Fruit fly (Drosophila melanogaster) whole organism, embryonic: Measurements from ENCODE around the gene unc-119.
A peak's percentile ranks its signal among the peaks of the same experiment; 100 is the strongest.

Experiments used
- Aef1 ChIP-seq: fragments of 200-800 bp; sonication (Bioruptor generic); IDR thresholded peaks from 3 replicates; pipeline ENCODE4 v1.3.6; 2022; ENCODE audit warnings: missing biosample characterization, missing genetic modification characterization
- CG11695 ChIP-seq: fragments of 200-800 bp; sonication (Bioruptor generic); IDR thresholded peaks from 3 replicates; pipeline ENCODE4 v1.3.6; 2022; ENCODE audit warnings: missing biosample characterization, missing genetic modification characterization
- CG13775 ChIP-seq: fragments of 200-800 bp; sonication (Bioruptor generic); optimal IDR thresholded peaks from 3 replicates; lab custom pipeline; 2017; ENCODE audit warnings: missing biosample characterization, mild to moderate bottlenecking, missing genetic modification characterization
- CG15011 ChIP-seq: fragments of 200-800 bp; sonication (Bioruptor generic); optimal IDR thresholded peaks from 3 replicates; lab custom pipeline; 2018; ENCODE audit warnings: missing biosample characterization, mild to moderate bottlenecking, missing genetic modification characterization
- CG1529 ChIP-seq: fragments of 200-800 bp; sonication (Bioruptor generic); optimal IDR thresholded peaks from 3 replicates; lab custom pipeline; 2018; ENCODE audit warnings: missing biosample characterization, missing genetic modification characterization
- CG18476 ChIP-seq: fragments of 200-800 bp; sonication (Bioruptor generic); optimal IDR thresholded peaks from 2 replicates; lab custom pipeline; 2016; ENCODE audit warnings: missing biosample characterization, mild to moderate bottlenecking, missing genetic modification characterization
- CG2129 ChIP-seq: fragments of 200-800 bp; sonication (Bioruptor generic); IDR thresholded peaks from 2 replicates; pipeline ENCODE4 v1.3.6; 2022; ENCODE audit warnings: missing biosample characterization, missing genetic modification characterization; ENCODE audit not compliant: partially characterized antibody
- CG3281 ChIP-seq: fragments of 200-800 bp; sonication (Bioruptor generic); optimal IDR thresholded peaks from 3 replicates; lab custom pipeline; 2017; ENCODE audit warnings: missing biosample characterization, mild to moderate bottlenecking, missing genetic modification characterization
- CG3407 ChIP-seq: fragments of 200-800 bp; sonication (Bioruptor generic); optimal IDR thresholded peaks from 2 replicates; lab custom pipeline; 2018; ENCODE audit warnings: missing biosample characterization, mild to moderate bottlenecking, missing genetic modification characterization
- CG4328 ChIP-seq: fragments of 200-800 bp; sonication (Bioruptor generic); optimal IDR thresholded peaks from 3 replicates; lab custom pipeline; 2017; ENCODE audit warnings: missing biosample characterization, missing genetic modification reagents, missing genetic modification characterization
- CG4404 ChIP-seq: fragments of 200-800 bp; sonication (Bioruptor generic); IDR thresholded peaks from 2 replicates; pipeline ENCODE4 v1.3.6; 2022; ENCODE audit warnings: missing biosample characterization, missing genetic modification characterization
- CG4707 ChIP-seq: fragments of 200-800 bp; sonication (Bioruptor generic); optimal IDR thresholded peaks from 2 replicates; lab custom pipeline; 2018; ENCODE audit warnings: missing biosample characterization, mild to moderate bottlenecking, missing genetic modification characterization, moderate library complexity
- CG4820 ChIP-seq: fragments of 200-800 bp; sonication (Bioruptor generic); optimal IDR thresholded peaks from 3 replicates; lab custom pipeline; 2016; ENCODE audit warnings: missing biosample characterization, missing genetic modification characterization
- CG6254 ChIP-seq: fragments of 200-800 bp; sonication (Bioruptor generic); optimal IDR thresholded peaks from 3 replicates; lab custom pipeline; 2017; ENCODE audit warnings: mild to moderate bottlenecking, missing biosample characterization, missing genetic modification reagents, missing genetic modification characterization
- CG9817 ChIP-seq: fragments of 200-800 bp; sonication (Bioruptor generic); optimal IDR thresholded peaks from 2 replicates; lab custom pipeline; 2018; ENCODE audit warnings: missing biosample characterization, mild to moderate bottlenecking, missing genetic modification characterization, moderate library complexity
- Dad ChIP-seq: fragments of 200-800 bp; sonication (Bioruptor generic); optimal IDR thresholded peaks from 3 replicates; lab custom pipeline; 2016; ENCODE audit warnings: missing biosample characterization, missing genetic modification characterization
- Dbx ChIP-seq: fragments of 200-800 bp; sonication (Bioruptor generic); IDR thresholded peaks from 3 replicates; pipeline ENCODE4 v1.3.6; 2022; ENCODE audit warnings: missing biosample characterization, missing genetic modification characterization
- Dek ChIP-seq: fragments of 200-800 bp; sonication (Bioruptor generic); optimal IDR thresholded peaks from 3 replicates; lab custom pipeline; 2019; ENCODE audit warnings: missing biosample characterization, mild to moderate bottlenecking, missing genetic modification characterization, moderate library complexity
- Doc2 ChIP-seq: fragments of 200-800 bp; sonication (Bioruptor generic); IDR thresholded peaks from 2 replicates; pipeline ENCODE4 v1.3.6; 2022; ENCODE audit warnings: missing biosample characterization, missing genetic modification characterization
- Doc3 ChIP-seq: fragments of 200-800 bp; sonication (Bioruptor generic); IDR thresholded peaks from 3 replicates; pipeline ENCODE4 v1.3.6; 2022; ENCODE audit warnings: missing biosample characterization, missing genetic modification characterization; ENCODE audit not compliant: partially characterized antibody
- Eip74EF ChIP-seq, 2 experiments: fragments of 200-800 bp in 1 of 2; fragments of >200 bp in 1 of 2; sonication (Bioruptor generic) in 1 of 2; optimal IDR thresholded peaks; 2 replicates each; lab custom pipeline; 2017 to 2019; ENCODE audit warnings: missing biosample characterization in 2 of 2, missing genetic modification characterization in 2 of 2, mild to moderate bottlenecking in 1 of 2, moderate library complexity in 1 of 2
- Ets65A ChIP-seq: fragments of 200-800 bp; sonication (Bioruptor generic); peaks from one replicate; lab custom pipeline; 2016; ENCODE audit warnings: missing biosample characterization, missing genetic modification characterization
- Ets97D ChIP-seq: fragments of 200-800 bp; sonication (Bioruptor generic); optimal IDR thresholded peaks from 3 replicates; lab custom pipeline; 2016; ENCODE audit warnings: missing biosample characterization, missing genetic modification characterization
- Gug ChIP-seq: fragments of 200-800 bp; sonication (Bioruptor generic); IDR thresholded peaks from 4 replicates; pipeline ENCODE4 v1.3.6; 2022; ENCODE audit warnings: missing biosample characterization, missing genetic modification characterization
- Hmr ChIP-seq: fragments of 200-800 bp; sonication (Bioruptor generic); optimal IDR thresholded peaks from 3 replicates; lab custom pipeline; 2017; ENCODE audit warnings: mild to moderate bottlenecking, missing biosample characterization, missing genetic modification reagents, missing genetic modification characterization
- Mad ChIP-seq: fragments of 200-800 bp; sonication (Bioruptor generic); optimal IDR thresholded peaks from 2 replicates; lab custom pipeline; 2016; ENCODE audit warnings: missing biosample characterization, missing genetic modification characterization
- Nf-YC ChIP-seq: fragments of 200-800 bp; optimal IDR thresholded peaks from 3 replicates; lab custom pipeline; 2019; ENCODE audit warnings: missing biosample characterization, mild to moderate bottlenecking, missing genetic modification characterization, moderate library complexity
- Rfx ChIP-seq: fragments of 200-800 bp; sonication (Bioruptor generic); IDR thresholded peaks from 2 replicates; pipeline ENCODE4 v1.3.6; 2022; ENCODE audit warnings: missing biosample characterization, missing genetic modification characterization
- Spps ChIP-seq: fragments of 200-800 bp; sonication (Bioruptor generic); optimal IDR thresholded peaks from 2 replicates; lab custom pipeline; 2018; ENCODE audit warnings: missing biosample characterization, mild to moderate bottlenecking, missing genetic modification characterization
- Taf1 ChIP-seq: fragments of 200-800 bp; sonication (Bioruptor generic); IDR thresholded peaks from 2 replicates; pipeline ENCODE4 v1.3.6; 2022; ENCODE audit warnings: missing biosample characterization, missing genetic modification characterization
- Xrp1 ChIP-seq: fragments of 200-800 bp; sonication (Bioruptor generic); IDR thresholded peaks from 2 replicates; pipeline ENCODE4 v1.3.6; 2022; ENCODE audit warnings: missing biosample characterization, missing genetic modification characterization
- ap ChIP-seq: fragments of 200-800 bp; sonication (Bioruptor generic); IDR thresholded peaks from 2 replicates; pipeline ENCODE4 v1.3.6; 2022; ENCODE audit warnings: missing biosample characterization, missing genetic modification characterization
- ara ChIP-seq: fragments of 200-800 bp; sonication (Bioruptor generic); IDR thresholded peaks from 2 replicates; pipeline ENCODE4 v1.3.6; 2022; ENCODE audit warnings: missing biosample characterization, missing genetic modification characterization
- ase ChIP-seq: fragments of 200-800 bp; sonication (Bioruptor generic); IDR thresholded peaks from 3 replicates; pipeline ENCODE4 v1.3.6; 2022; ENCODE audit warnings: missing biosample characterization, missing genetic modification characterization
- bab2 ChIP-seq: fragments of 200-800 bp; sonication (Bioruptor generic); optimal IDR thresholded peaks from 2 replicates; lab custom pipeline; 2016; ENCODE audit warnings: missing biosample characterization, missing genetic modification characterization
- ci ChIP-seq: fragments of 200-800 bp; sonication (Bioruptor generic); IDR thresholded peaks from 3 replicates; pipeline ENCODE4 v1.3.6; 2022; ENCODE audit warnings: missing biosample characterization, missing genetic modification characterization
- dmrt99B ChIP-seq: fragments of 200-800 bp; sonication (Bioruptor generic); optimal IDR thresholded peaks from 2 replicates; lab custom pipeline; 2018; ENCODE audit warnings: missing biosample characterization, mild to moderate bottlenecking, missing genetic modification characterization, moderate library complexity
- fd64A ChIP-seq: fragments of 200-800 bp; sonication (Bioruptor generic); optimal IDR thresholded peaks from 3 replicates; lab custom pipeline; 2018; ENCODE audit warnings: missing biosample characterization, mild to moderate bottlenecking, missing genetic modification characterization
- mam ChIP-seq: fragments of 200-800 bp; sonication (Bioruptor generic); optimal IDR thresholded peaks from 3 replicates; lab custom pipeline; 2016; ENCODE audit warnings: missing biosample characterization, missing genetic modification characterization
- nau ChIP-seq: fragments of 200-800 bp; sonication (Bioruptor generic); optimal IDR thresholded peaks from 3 replicates; lab custom pipeline; 2017; ENCODE audit warnings: missing biosample characterization, mild to moderate bottlenecking, missing genetic modification characterization, missing genetic modification reagents
- onecut ChIP-seq: fragments of 200-800 bp; sonication (Bioruptor generic); IDR thresholded peaks from 2 replicates; pipeline ENCODE4 v1.3.6; 2022; ENCODE audit warnings: missing biosample characterization, missing genetic modification characterization
- pfk ChIP-seq: fragments of 200-800 bp; sonication (Bioruptor generic); optimal IDR thresholded peaks from 2 replicates; lab custom pipeline; 2018; ENCODE audit warnings: missing biosample characterization, mild to moderate bottlenecking, missing genetic modification characterization, moderate library complexity
- pnt ChIP-seq: fragments of 200-800 bp; sonication (Bioruptor generic); optimal IDR thresholded peaks from 3 replicates; lab custom pipeline; 2016; ENCODE audit warnings: missing biosample characterization, missing genetic modification characterization
- prd ChIP-seq, 3 experiments: fragments of >200 bp in 2 of 3; fragments of 200-800 bp in 1 of 3; sonication (Bioruptor generic) in 1 of 3; optimal IDR thresholded peaks in 2 of 3; IDR thresholded peaks in 1 of 3; 2 replicates in 2 of 3; 3 replicates in 1 of 3; pipeline versions ENCODE4 v1.3.6 to Lab custom; 2017 to 2022; ENCODE audit warnings: missing biosample characterization in 1 of 3, missing genetic modification characterization in 1 of 3
- ro ChIP-seq: fragments of 200-800 bp; sonication (Bioruptor generic); IDR thresholded peaks from 2 replicates; pipeline ENCODE4 v1.3.6; 2022; ENCODE audit warnings: missing biosample characterization, missing genetic modification characterization
- salm ChIP-seq: fragments of 200-800 bp; sonication (Bioruptor generic); optimal IDR thresholded peaks from 2 replicates; lab custom pipeline; 2018; ENCODE audit warnings: missing biosample characterization, mild to moderate bottlenecking, missing genetic modification characterization
- shn ChIP-seq: fragments of 200-800 bp; sonication (Bioruptor generic); optimal IDR thresholded peaks from 3 replicates; lab custom pipeline; 2016; ENCODE audit warnings: missing biosample characterization, missing genetic modification characterization
- sim ChIP-seq: fragments of 200-800 bp; sonication (Bioruptor generic); IDR thresholded peaks from 2 replicates; pipeline ENCODE4 v1.3.6; 2022; ENCODE audit warnings: missing biosample characterization, missing genetic modification characterization
- sna ChIP-seq: fragments of 200-800 bp; sonication (Bioruptor generic); IDR thresholded peaks from 2 replicates; pipeline ENCODE4 v1.3.6; 2022; ENCODE audit warnings: missing biosample characterization, missing genetic modification characterization; ENCODE audit not compliant: partially characterized antibody
- wek ChIP-seq: fragments of 200-800 bp; sonication (Bioruptor generic); optimal IDR thresholded peaks from 3 replicates; lab custom pipeline; 2018; ENCODE audit warnings: missing biosample characterization, mild to moderate bottlenecking, missing genetic modification characterization, moderate library complexity

Gene unc-119

dm6 chrX:7334801-7335176, 43.7 kb upstream of the unc-119 start (continued):
- no peak for TF ChIP-seq pfk (GFP tag; lab: Kevin White, UChicago)
- no peak for TF ChIP-seq prd (optimal IDR thresholded peaks at IDR 0.05; lab: Kevin White, UChicago)
- peak; percentile 64 for TF ChIP-seq prd (GFP tag; IDR thresholded peaks at IDR 0.05; lab: Robert Waterston, UW)
- TF ChIP-seq Dbx = peak; percentile 68; the same call in 2 of the 3 replicates
- TF ChIP-seq Spps (tag; lab: Kevin White, UChicago) = peak; percentile 69
- no peak for TF ChIP-seq wek (GFP tag; lab: Kevin White, UChicago)
- peak; percentile 80 for TF ChIP-seq Xrp1 (GFP tag; lab: Robert Waterston, UW)
- no peak for TF ChIP-seq Ets65A (GFP tag; lab: Kevin White, UChicago)
- peak; percentile 48; the same call in 2 of the 4 replicates for TF ChIP-seq Gug (GFP tag; lab: Robert Waterston, UW)
- TF ChIP-seq mam = no peak
- TF ChIP-seq CG3407 (GFP tag; lab: Kevin White, UChicago) = peak; percentile 35
- peak; percentile 68 for TF ChIP-seq CG9817 (tag; lab: Kevin White, UChicago)
- TF ChIP-seq Aef1 (GFP tag; lab: Robert Waterston, UW) = 0 out of 3 replicates have a peak, but pooled peaks have one; percentile 28
- peak; percentile 30 for TF ChIP-seq CG4820 (GFP tag; lab: Kevin White, UChicago)
- no peak for TF ChIP-seq CG2129
- TF ChIP-seq Taf1 (GFP tag; lab: Robert Waterston, UW) = peak; percentile 55; the same call in 1 of the 2 replicates
- no peak for TF ChIP-seq fd64A (GFP tag; lab: Kevin White, UChicago)
- peak; percentile 51 for TF ChIP-seq CG1529
- TF ChIP-seq salm (tag; lab: Kevin White, UChicago) = peak; percentile 51
- TF ChIP-seq CG4404 (GFP tag; lab: Robert Waterston, UW) = peak; percentile 39; the same call in 1 of the 2 replicates
- TF ChIP-seq Doc2 (GFP tag; lab: Robert Waterston, UW) = no peak
- no peak for TF ChIP-seq Mad (GFP tag; lab: Kevin White, UChicago)
- peak; percentile 78 for TF ChIP-seq Rfx (GFP tag; lab: Robert Waterston, UW)
- TF ChIP-seq shn = no peak
- no peak for TF ChIP-seq sna (GFP tag; lab: Robert Waterston, UW)
- peak; percentile 85 for TF ChIP-seq dmrt99B
- no peak for TF ChIP-seq ci (GFP tag; lab: Robert Waterston, UW)
- TF ChIP-seq sim (GFP tag; lab: Robert Waterston, UW) = peak; percentile 33; the same call in 1 of the 2 replicates
- TF ChIP-seq ara = peak; percentile 31; the same call in 1 of the 2 replicates
- no peak for TF ChIP-seq CG18476
- TF ChIP-seq ase (GFP tag; lab: Robert Waterston, UW) = no peak
- no peak for TF ChIP-seq bab2 (GFP tag; lab: Kevin White, UChicago)
- no peak for TF ChIP-seq ro (GFP tag; lab: Robert Waterston, UW)
- TF ChIP-seq Dek (tag; lab: Kevin White, UChicago) = peak; percentile 76
- TF ChIP-seq Nf-YC (tag; lab: Kevin White, UChicago) = peak; percentile 80
- TF ChIP-seq CG11695 (GFP tag; lab: Robert Waterston, UW) = peak; percentile 60; the same call in 2 of the 3 replicates
- TF ChIP-seq Dad (GFP tag; lab: Kevin White, UChicago) = no peak
- peak; percentile 77 for TF ChIP-seq CG3281 (GFP tag; lab: Kevin White, UChicago)
- TF ChIP-seq ap (GFP tag; lab: Robert Waterston, UW) = peak; percentile 46
- TF ChIP-seq onecut (GFP tag; lab: Robert Waterston, UW) = peak; percentile 9
- TF ChIP-seq Doc3 (GFP tag; lab: Robert Waterston, UW) = no peak
- TF ChIP-seq nau (GFP tag; lab: Kevin White, UChicago) = no peak
- no peak for TF ChIP-seq Ets97D
- TF ChIP-seq Hmr (GFP tag; lab: Kevin White, UChicago) = peak; percentile 73
- no peak for TF ChIP-seq pnt (GFP tag; lab: Kevin White, UChicago)
- TF ChIP-seq CG4707 (GFP tag; lab: Kevin White, UChicago) = peak; percentile 2
- peak; percentile 32 for TF ChIP-seq CG15011 (GFP tag; lab: Kevin White, UChicago)
- peak; percentile 60 for TF ChIP-seq CG6254 (GFP tag; lab: Kevin White, UChicago)
- TF ChIP-seq CG4328 = peak; percentile 56
- TF ChIP-seq CG13775 = peak; percentile 58
- TF ChIP-seq Eip74EF (GFP tag; optimal IDR thresholded peaks at IDR 0.05; lab: Kevin White, UChicago) = peak in 1 of 2 experiments; percentile 85
